Worm (Caenorhabditis elegans): ENCODE data around the gene srx-50.

Gene srx-50

DNA sequence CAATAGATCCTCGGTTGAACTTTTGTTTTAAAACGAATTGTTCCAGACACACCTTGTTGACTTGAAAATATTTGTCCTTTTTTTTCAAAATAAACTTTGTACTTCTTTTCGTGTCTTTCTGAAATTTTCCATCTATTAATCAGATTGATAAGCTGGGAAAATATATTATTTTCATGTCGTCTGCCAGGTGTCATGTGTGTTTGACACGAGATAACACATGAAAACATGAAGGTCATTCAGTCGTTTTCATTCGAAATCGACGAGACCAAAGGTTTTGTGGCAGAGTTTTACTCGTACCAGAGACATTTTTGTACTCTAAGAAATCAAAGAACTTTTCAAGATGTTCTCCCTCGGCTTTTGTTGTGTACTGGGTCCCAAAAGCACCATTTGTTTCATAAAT is 37.1 kb upstream of the srx-50 start (continued):
- TF ChIP-seq ztf-4 (tag; optimal IDR thresholded peaks at IDR 0.05) (no peak), blmp-1 (tag; optimal IDR thresholded peaks at IDR 0.05) (peak; percentile 65), unc-130 (tag; optimal IDR thresholded peaks at IDR 0.05) (peak; percentile 43), tlp-1 (tag; optimal IDR thresholded peaks at IDR 0.05) (no peak), C04F5.9 (tag; optimal IDR thresholded peaks at IDR 0.05) (no peak), nhr-84 (tag; optimal IDR thresholded peaks at IDR 0.05) (no peak), lin-14 (GFP tag; optimal IDR thresholded peaks at IDR 0.05) (peak; percentile 60), nhr-11 (tag; optimal IDR thresholded peaks at IDR 0.05) (no peak), C16A3.4 (tag; optimal IDR thresholded peaks at IDR 0.05) (peak; percentile 24), efl-1 (optimal IDR thresholded peaks at IDR 0.05) (no peak), efl-1 (GFP tag; optimal IDR thresholded peaks at IDR 0.05 in 1 of 2) (peak in 1 of 2 experiments; percentile 65), fkh-4 (tag; optimal IDR thresholded peaks at IDR 0.05; ENCODE audit: borderline replicate concordance) (no peak), elt-3 (tag; optimal IDR thresholded peaks at IDR 0.05) (peak in 2 of 6 experiments; percentile 37 to 83), nhr-85 (tag) (peak; percentile 86), pag-3 (tag; optimal IDR thresholded peaks at IDR 0.05; ENCODE audit: borderline replicate concordance, insufficient read depth) (no peak)

DNA sequence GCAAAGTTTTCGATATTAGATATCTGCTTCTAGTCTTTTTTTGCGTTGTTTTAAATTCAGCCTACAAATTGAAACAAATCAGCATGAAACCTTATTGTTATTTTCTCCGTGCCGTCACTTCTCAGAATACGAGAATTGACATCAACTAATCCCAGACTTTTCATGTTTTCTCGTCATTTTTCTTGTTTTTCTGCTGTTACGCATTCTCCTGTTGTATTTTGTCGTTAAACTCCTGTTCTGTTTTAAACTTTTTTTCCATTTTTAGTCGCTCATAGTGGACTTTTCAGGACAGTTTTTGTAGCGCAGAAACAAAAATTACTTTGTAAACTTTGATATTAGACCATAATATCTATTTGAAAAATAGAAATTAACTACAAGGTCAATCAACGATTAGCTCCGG is 35.5 kb upstream of the srx-50 start:
- peak; percentile 56 for TF ChIP-seq nhr-85 (tag)
- no peak for TF ChIP-seq sox-4 (tag; optimal IDR thresholded peaks at IDR 0.05)

DNA sequence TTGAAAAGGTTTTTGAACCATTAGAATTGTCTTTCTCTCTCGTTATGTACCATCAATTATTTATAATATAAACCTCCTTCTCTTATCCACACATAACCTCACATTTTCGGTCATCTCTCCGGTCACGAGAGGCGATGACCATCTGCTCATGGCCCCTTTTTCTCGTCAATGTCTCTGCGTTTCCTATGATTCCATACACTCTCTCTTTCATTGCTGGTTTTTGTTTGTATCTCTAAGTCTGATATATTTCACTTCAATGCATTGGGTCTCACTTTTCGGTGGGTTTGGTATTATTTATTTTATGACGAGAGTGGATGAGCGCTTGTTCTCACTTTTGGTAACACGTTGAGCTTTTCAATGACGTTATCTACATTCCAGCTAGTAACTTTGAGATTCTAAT is 34.8 kb upstream of the srx-50 start:
- TF ChIP-seq fos-1 (tag; optimal IDR thresholded peaks at IDR 0.05), result peak; percentile 67
- TF ChIP-seq zag-1 (tag; optimal IDR thresholded peaks at IDR 0.05), result no peak
- peak; percentile 38 to 80 (median 66) for TF ChIP-seq ceh-82 (tag; optimal IDR thresholded peaks at IDR 0.05)
- TF ChIP-seq aha-1 (tag; optimal IDR thresholded peaks at IDR 0.05), result peak; percentile 16
- peak; percentile 96 for TF ChIP-seq lin-14 (GFP tag; optimal IDR thresholded peaks at IDR 0.05)
- peak; percentile 14 for TF ChIP-seq lin-13 (GFP tag; optimal IDR thresholded peaks at IDR 0.05)
- peak; percentile 78 for TF ChIP-seq swsn-7 (tag; optimal IDR thresholded peaks at IDR 0.05)
- TF ChIP-seq lin-15B (tag; optimal IDR thresholded peaks at IDR 0.05), result peak; percentile 12
- TF ChIP-seq ceh-8 (GFP tag; optimal IDR thresholded peaks at IDR 0.05), result no peak
- peak; percentile 60 to 66 for TF ChIP-seq efl-1 (optimal IDR thresholded peaks at IDR 0.05)
- peak; percentile 31 to 62 for TF ChIP-seq efl-1 (GFP tag; optimal IDR thresholded peaks at IDR 0.05 in 1 of 2)
- peak; percentile 91 for TF ChIP-seq nhr-20 (tag; optimal IDR thresholded peaks at IDR 0.05)
- peak; percentile 92 for TF ChIP-seq snu-23 (GFP tag; optimal IDR thresholded peaks at IDR 0.05)
- peak; percentile 29 for TF ChIP-seq nhr-77 (tag; optimal IDR thresholded peaks at IDR 0.05)
- peak in 2 of 6 experiments; percentile 39 to 51 for TF ChIP-seq elt-3 (tag; optimal IDR thresholded peaks at IDR 0.05)
- TF ChIP-seq nhr-71 (tag; optimal IDR thresholded peaks at IDR 0.05), result peak; percentile 94
- no peak for TF ChIP-seq nhr-12 (tag; optimal IDR thresholded peaks at IDR 0.05)
- TF ChIP-seq ztf-11 (tag; optimal IDR thresholded peaks at IDR 0.05), result peak in 1 of 2 experiments; percentile 89
- TF ChIP-seq unc-130 (tag; optimal IDR thresholded peaks at IDR 0.05), result peak; percentile 46
- TF ChIP-seq mdl-1 (tag; optimal IDR thresholded peaks at IDR 0.05), result peak in 1 of 2 experiments; percentile 83
- TF ChIP-seq nhr-19 (GFP tag; conservative IDR thresholded peaks at IDR 0.05), result peak; percentile 74
- TF ChIP-seq nhr-85 (tag), result peak; percentile 85
- peak; percentile 50 for TF ChIP-seq dsc-1 (tag; optimal IDR thresholded peaks at IDR 0.05)
- TF ChIP-seq mep-1 (tag; optimal IDR thresholded peaks at IDR 0.05), result peak; percentile 88
- TF ChIP-seq snpc-4 (tag; optimal IDR thresholded peaks at IDR 0.05), result peak; percentile 48
- no peak for TF ChIP-seq unc-30 (tag; optimal IDR thresholded peaks at IDR 0.05)
- no peak for TF ChIP-seq ces-1 (GFP tag; optimal IDR thresholded peaks at IDR 0.05)
- TF ChIP-seq nhr-90 (tag; optimal IDR thresholded peaks at IDR 0.05; ENCODE audit: poor library complexity), result peak; percentile 81
- peak; percentile 30 for TF ChIP-seq C16A3.4 (tag; optimal IDR thresholded peaks at IDR 0.05)
- TF ChIP-seq sup-37 (GFP tag; optimal IDR thresholded peaks at IDR 0.05), result no peak
- TF ChIP-seq ceh-90 (tag; optimal IDR thresholded peaks at IDR 0.05), result no peak
- TF ChIP-seq ama-1 (optimal IDR thresholded peaks at IDR 0.05), result no peak
- TF ChIP-seq unc-86 (tag; optimal IDR thresholded peaks at IDR 0.05), result peak; percentile 95
- no peak for TF ChIP-seq tlp-1 (tag; optimal IDR thresholded peaks at IDR 0.05)
- peak; percentile 80 for TF ChIP-seq rnt-1 (tag; optimal IDR thresholded peaks at IDR 0.05)
- TF ChIP-seq xbp-1 (tag; optimal IDR thresholded peaks at IDR 0.05), result peak; percentile 71
- peak; percentile 72 to 81 for TF ChIP-seq lsy-2 (tag; optimal IDR thresholded peaks at IDR 0.05)
- TF ChIP-seq lin-35 (GFP tag; optimal IDR thresholded peaks at IDR 0.05), result peak; percentile 57 to 75
- no peak for TF ChIP-seq aly-2 (tag; optimal IDR thresholded peaks at IDR 0.05)
- no peak for TF ChIP-seq zip-4 (GFP tag; optimal IDR thresholded peaks at IDR 0.05)
- peak; percentile 61 for TF ChIP-seq skn-1 (tag; optimal IDR thresholded peaks at IDR 0.05)
- peak; percentile 39 for TF ChIP-seq egl-13 (tag; optimal IDR thresholded peaks at IDR 0.05)

Measured in whole organism, L1 larva.